Worm (Caenorhabditis elegans) whole organism, L4 larva: ENCODE measurements around the gene F42H10.3.

ENCODE experiments used
- F49E8.2 ChIP-seq: sonication (generic microtip); optimal IDR thresholded peaks from 2 replicates; lab custom pipeline; 2016; ENCODE audit warnings: missing compliant biosample characterization, mild to moderate bottlenecking, missing genetic modification characterization, borderline replicate concordance
- Y105C5A.15 ChIP-seq: fragments of 200-800 bp; sonication (Bioruptor generic); IDR thresholded peaks from 2 replicates; pipeline ENCODE4 v1.3.6; 2022; ENCODE audit warnings: missing genetic modification characterization, missing compliant biosample characterization
- Y75B8A.6 ChIP-seq: fragments of 200-800 bp; sonication (Bioruptor generic); IDR thresholded peaks from 2 replicates; pipeline ENCODE4 v1.3.6; 2022; ENCODE audit warnings: missing genetic modification reagents, missing genetic modification characterization, missing compliant biosample characterization
- aly-2 ChIP-seq: sonication (generic microtip); optimal IDR thresholded peaks from 2 replicates; lab custom pipeline; 2018; ENCODE audit warnings: missing biosample characterization, missing genetic modification characterization
- ama-1 ChIP-seq: fragments of 150-350 bp; optimal IDR thresholded peaks from 2 replicates; lab custom pipeline; 2014; ENCODE audit warnings: inconsistent platforms, mixed read lengths
- ceh-28 ChIP-seq: fragments of 150-350 bp; optimal IDR thresholded peaks from 2 replicates; lab custom pipeline; 2014; ENCODE audit warnings: missing biosample characterization, missing genetic modification reagents, missing genetic modification characterization
- ceh-62 ChIP-seq: sonication (generic microtip); optimal IDR thresholded peaks from 2 replicates; lab custom pipeline; 2017; ENCODE audit warnings: missing biosample characterization, missing genetic modification characterization
- ces-1 ChIP-seq: fragments of 150-350 bp; sonication (generic microtip); optimal IDR thresholded peaks from 4 replicates; lab custom pipeline; 2014; ENCODE audit warnings: missing biosample characterization, missing genetic modification reagents, missing genetic modification characterization
- daf-16 ChIP-seq, 3 experiments: sonication (generic microtip); optimal IDR thresholded peaks; 2 replicates each; lab custom pipeline; 2016 to 2017; ENCODE audit warnings: missing genetic modification characterization in 3 of 3, missing genetic modification reagents in 3 of 3, mild to moderate bottlenecking in 2 of 3, missing compliant biosample characterization in 2 of 3, missing biosample characterization in 1 of 3, moderate library complexity in 1 of 3
- daf-8 ChIP-seq: fragments of 200-800 bp; sonication (Bioruptor generic); IDR thresholded peaks from 2 replicates; pipeline ENCODE4 v1.3.6; 2022; ENCODE audit warnings: missing genetic modification characterization, missing compliant biosample characterization
- dmd-6 ChIP-seq: fragments of 200-800 bp; sonication (Bioruptor generic); IDR thresholded peaks from 2 replicates; pipeline ENCODE4 v1.3.6; 2022; ENCODE audit warnings: missing genetic modification reagents, missing genetic modification characterization, missing compliant biosample characterization
- egl-27 ChIP-seq: sonication (generic microtip); optimal IDR thresholded peaks from 3 replicates; lab custom pipeline; 2017; ENCODE audit warnings: missing biosample characterization, missing genetic modification reagents, missing genetic modification characterization
- egl-43 ChIP-seq: fragments of 200-800 bp; sonication (Bioruptor generic); IDR thresholded peaks from 2 replicates; pipeline ENCODE4 v1.3.6; 2022; ENCODE audit warnings: missing genetic modification reagents, missing genetic modification characterization, missing compliant biosample characterization
- hlh-11 ChIP-seq: fragments of 200-800 bp; sonication (Bioruptor generic); optimal IDR thresholded peaks from 2 replicates; lab custom pipeline; 2018; ENCODE audit warnings: mild to moderate bottlenecking, missing genetic modification characterization, missing compliant biosample characterization
- lim-7 ChIP-seq: fragments of 200-800 bp; sonication (Bioruptor generic); IDR thresholded peaks from 2 replicates; pipeline ENCODE4 v1.3.6; 2022; ENCODE audit warnings: missing genetic modification characterization, missing compliant biosample characterization
- lin-1 ChIP-seq: fragments of 200-800 bp; sonication (Bioruptor generic); IDR thresholded peaks from 2 replicates; pipeline ENCODE4 v1.3.6; 2022; ENCODE audit warnings: missing genetic modification reagents, missing genetic modification characterization, missing compliant biosample characterization
- lin-15B ChIP-seq: fragments of 150-350 bp; sonication (generic microtip); optimal IDR thresholded peaks from 3 replicates; lab custom pipeline; 2014; ENCODE audit warnings: missing biosample characterization, missing genetic modification characterization
- lin-38 ChIP-seq: fragments of 200-800 bp; sonication (Bioruptor generic); IDR thresholded peaks from 2 replicates; pipeline ENCODE4 v1.3.6; 2022; ENCODE audit warnings: missing genetic modification reagents, missing genetic modification characterization, missing compliant biosample characterization
- madf-9 ChIP-seq: fragments of 200-800 bp; sonication (Bioruptor generic); conservative IDR thresholded peaks from 2 replicates; pipeline ENCODE4 v1.3.6; 2022; ENCODE audit warnings: missing genetic modification reagents, missing genetic modification characterization, missing compliant biosample characterization
- mxl-3 ChIP-seq: fragments of 200-800 bp; sonication (Bioruptor generic); optimal IDR thresholded peaks from 2 replicates; lab custom pipeline; 2018; ENCODE audit warnings: mild to moderate bottlenecking, missing genetic modification characterization, missing compliant biosample characterization
- nhr-10 ChIP-seq: fragments of 150-350 bp; optimal IDR thresholded peaks from 2 replicates; lab custom pipeline; 2014; ENCODE audit warnings: missing biosample characterization, missing genetic modification characterization
- nhr-111 ChIP-seq: fragments of 200-800 bp; sonication (Bioruptor generic); optimal IDR thresholded peaks from 2 replicates; lab custom pipeline; 2018; ENCODE audit warnings: mild to moderate bottlenecking, missing genetic modification characterization, missing compliant biosample characterization
- pha-4 ChIP-seq, 2 experiments: fragments of 150-350 bp in 1 of 2; fragments of 200-800 bp in 1 of 2; sonication (Bioruptor generic) in 1 of 2; IDR thresholded peaks in 1 of 2; optimal IDR thresholded peaks in 1 of 2; 2 replicates each; pipeline versions ENCODE4 v1.3.6 to Lab custom; 2014 to 2022; ENCODE audit warnings: missing genetic modification characterization in 2 of 2, missing genetic modification reagents in 2 of 2, missing biosample characterization in 1 of 2, missing compliant biosample characterization in 1 of 2
- sdz-12 ChIP-seq: fragments of 200-800 bp; sonication (Bioruptor generic); optimal IDR thresholded peaks from 2 replicates; lab custom pipeline; 2018; ENCODE audit warnings: mild to moderate bottlenecking, missing genetic modification characterization, missing compliant biosample characterization
- set-16 ChIP-seq: fragments of 200-800 bp; sonication (Bioruptor generic); IDR thresholded peaks from 2 replicates; pipeline ENCODE4 v1.3.6; 2022; ENCODE audit warnings: missing genetic modification reagents, missing genetic modification characterization, missing compliant biosample characterization
- snpc-1.2 ChIP-seq: fragments of 200-800 bp; sonication (Bioruptor generic); IDR thresholded peaks from 2 replicates; pipeline ENCODE4 v1.3.6; 2022; ENCODE audit warnings: missing genetic modification reagents, missing genetic modification characterization, missing compliant biosample characterization
- snpc-4 ChIP-seq: fragments of 150-350 bp; optimal IDR thresholded peaks from 2 replicates; lab custom pipeline; 2014; ENCODE audit warnings: missing biosample characterization, missing genetic modification characterization
- spr-3 ChIP-seq: fragments of 200-800 bp; sonication (Bioruptor generic); optimal IDR thresholded peaks from 2 replicates; lab custom pipeline; 2018; ENCODE audit warnings: mild to moderate bottlenecking, missing genetic modification characterization, missing compliant biosample characterization
- tra-1 ChIP-seq: fragments of 200-800 bp; sonication (Bioruptor generic); IDR thresholded peaks from 2 replicates; pipeline ENCODE4 v1.3.6; 2022; ENCODE audit warnings: missing genetic modification reagents, missing genetic modification characterization, missing compliant biosample characterization
- unc-130 ChIP-seq: sonication (generic microtip); optimal IDR thresholded peaks from 2 replicates; lab custom pipeline; 2016; ENCODE audit warnings: missing genetic modification reagents, missing genetic modification characterization, missing compliant biosample characterization
- unc-39 ChIP-seq: sonication (generic microtip); optimal IDR thresholded peaks from 2 replicates; lab custom pipeline; 2017; ENCODE audit warnings: missing biosample characterization, missing genetic modification characterization
- unc-62 ChIP-seq, 3 experiments: fragments of 150-350 bp in 1 of 3; sonication (generic microtip); optimal IDR thresholded peaks in 2 of 3; peaks in 1 of 3; 1 replicate in 1 of 3; 2 replicates in 2 of 3; lab custom pipeline; 2014 to 2017; ENCODE audit warnings: missing biosample characterization in 3 of 3, missing genetic modification characterization in 3 of 3, missing genetic modification reagents in 3 of 3, missing genotype in 1 of 3
- vab-7 ChIP-seq: fragments of 200-800 bp; sonication (Bioruptor generic); IDR thresholded peaks from 2 replicates; pipeline ENCODE4 v1.3.6; 2022; ENCODE audit warnings: missing genetic modification reagents, missing genetic modification characterization, missing compliant biosample characterization
- zag-1 ChIP-seq: fragments of 150-350 bp; optimal IDR thresholded peaks from 2 replicates; lab custom pipeline; 2014; ENCODE audit warnings: missing biosample characterization, missing genetic modification characterization
- zfp-3 ChIP-seq: fragments of 200-800 bp; sonication (Bioruptor generic); conservative IDR thresholded peaks from 2 replicates; pipeline ENCODE4 v1.3.6; 2022; ENCODE audit warnings: missing genetic modification reagents, missing genetic modification characterization, missing compliant biosample characterization
- zip-2 ChIP-seq: fragments of 150-350 bp; optimal IDR thresholded peaks from 2 replicates; lab custom pipeline; 2014; ENCODE audit warnings: missing biosample characterization, missing genetic modification characterization

The F42H10.3 gene

DNA sequence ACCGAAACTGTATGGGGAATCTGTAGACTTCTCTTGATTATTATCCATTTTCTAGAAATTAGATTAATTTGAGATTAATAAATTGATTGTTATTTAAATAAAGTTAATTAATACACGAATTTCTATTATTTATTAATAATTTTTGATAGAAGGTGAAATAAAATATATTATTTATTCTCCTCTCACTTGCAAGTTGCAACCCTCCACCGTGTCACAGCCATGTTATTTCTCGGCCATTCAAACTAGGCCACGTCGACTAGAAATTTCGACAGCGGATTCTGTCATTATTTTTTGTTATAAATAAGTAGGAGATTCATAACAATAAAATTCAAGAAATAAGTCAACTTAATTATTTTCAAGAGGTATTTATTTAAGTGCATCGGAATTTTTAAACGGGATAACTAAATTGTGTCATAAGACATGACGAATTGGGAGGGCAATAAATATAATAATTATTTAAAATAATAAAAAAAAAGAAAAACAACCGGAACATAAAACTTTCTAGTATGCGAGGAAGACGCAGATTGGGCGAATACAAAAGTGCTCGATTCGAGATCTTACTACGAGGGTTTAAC lies 40.3 kb upstream of the F42H10.3 start, which contains the start of gene ufbp-1 (continued):
- peak; percentile 72 for TF ChIP-seq aly-2 (tag; lab: Kevin White, UChicago)
- TF ChIP-seq egl-27 = no peak
- peak; percentile 49 for TF ChIP-seq mxl-3 (GFP tag; lab: Kevin White, UChicago)
- TF ChIP-seq F49E8.2 (tag; lab: Kevin White, UChicago) = peak; percentile 62
- peak; percentile 58 for TF ChIP-seq unc-130 (GFP tag; lab: Kevin White, UChicago)
- peak; percentile 85; the same call in 1 of the 2 replicates for TF ChIP-seq pha-4 (GFP tag; IDR thresholded peaks at IDR 0.05; lab: Robert Waterston, UW)
- peak; percentile 81 for TF ChIP-seq pha-4 (tag; optimal IDR thresholded peaks at IDR 0.05; lab: Kevin White, UChicago)
- TF ChIP-seq ces-1 (GFP tag; lab: Kevin White, UChicago) = no peak
- TF ChIP-seq ama-1 = peak; percentile 65
- TF ChIP-seq zfp-3 (GFP tag; lab: Robert Waterston, UW) = peak; percentile 96
- no peak for TF ChIP-seq nhr-10 (tag; lab: Kevin White, UChicago)
- TF ChIP-seq unc-39 (tag; lab: Kevin White, UChicago) = no peak
- TF ChIP-seq egl-43 = 0 out of 2 replicates have a peak, but pooled peaks have one; percentile 54
- no peak for TF ChIP-seq zag-1 (tag; lab: Kevin White, UChicago)
- peak; percentile 87 for TF ChIP-seq sdz-12 (GFP tag; lab: Kevin White, UChicago)
- TF ChIP-seq zip-2 (tag; lab: Kevin White, UChicago) = peak; percentile 38
- no peak for TF ChIP-seq snpc-4 (tag; lab: Kevin White, UChicago)
- peak; percentile 57 for TF ChIP-seq spr-3 (GFP tag; lab: Kevin White, UChicago)
- no peak for TF ChIP-seq ceh-62
- peak; percentile 78; the same call in 1 of the 2 replicates for TF ChIP-seq tra-1 (GFP tag; lab: Robert Waterston, UW)
- TF ChIP-seq daf-8 = 0 out of 2 replicates have a peak, but pooled peaks have one; percentile 23
- TF ChIP-seq nhr-111 (GFP tag; lab: Kevin White, UChicago) = peak; percentile 34
- TF ChIP-seq ceh-28 (tag; lab: Kevin White, UChicago) = no peak
- TF ChIP-seq, all 104 proteins: peak for 61

DNA sequence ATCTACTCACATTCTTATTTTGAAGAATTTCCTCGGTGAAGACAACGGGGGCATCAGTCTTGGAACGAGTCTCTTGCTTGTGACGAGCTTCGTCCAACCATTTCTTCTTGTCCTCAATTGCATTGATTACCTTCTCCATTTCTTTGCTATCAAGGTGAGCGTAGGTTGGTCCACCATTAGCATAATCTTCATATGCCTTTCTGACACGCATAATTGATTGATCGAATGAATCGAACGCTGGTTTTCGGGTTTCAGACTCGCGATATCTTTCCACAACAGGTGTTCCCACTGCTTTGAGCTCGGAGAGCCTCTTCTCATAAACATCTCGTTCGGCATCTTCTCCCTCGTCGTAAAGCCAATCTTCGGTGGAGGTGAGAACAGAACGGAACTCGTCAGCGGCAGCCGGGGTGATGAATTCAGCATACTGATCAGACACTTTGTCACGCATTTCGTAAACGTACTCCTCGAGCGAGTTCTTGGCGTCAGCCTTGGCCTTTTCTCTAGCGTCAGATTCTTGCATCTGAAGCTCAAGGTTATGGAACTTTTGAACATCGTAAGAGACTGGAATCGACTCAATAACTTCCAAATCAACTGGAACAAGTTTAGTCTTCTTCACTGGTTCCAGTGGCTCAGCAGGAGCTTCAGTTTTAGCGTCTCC lies 39.4 kb upstream of the F42H10.3 start:
- no peak for TF ChIP-seq egl-43
- TF ChIP-seq lin-38 (GFP tag; lab: Robert Waterston, UW) = peak; percentile 35
- no peak for TF ChIP-seq lin-15B (tag; lab: Kevin White, UChicago)
- TF ChIP-seq Y105C5A.15 (GFP tag; lab: Robert Waterston, UW) = 0 out of 2 replicates have a peak, but pooled peaks have one; percentile 19
- TF ChIP-seq daf-16 (GFP tag; optimal IDR thresholded peaks at IDR 0.05; lab: Kevin White, UChicago) = no peak
- TF ChIP-seq daf-16 (tag; optimal IDR thresholded peaks at IDR 0.05; lab: Kevin White, UChicago) = peak; percentile 18
- peak in 1 of 2 experiments; percentile 82 for TF ChIP-seq unc-62 (GFP tag; optimal IDR thresholded peaks at IDR 0.05 in 1 of 2; lab: Kevin White, UChicago)
- no peak for TF ChIP-seq unc-62 (tag; optimal IDR thresholded peaks at IDR 0.05; lab: Kevin White, UChicago)
- TF ChIP-seq set-16 (GFP tag; lab: Robert Waterston, UW) = peak; percentile 20

DNA sequence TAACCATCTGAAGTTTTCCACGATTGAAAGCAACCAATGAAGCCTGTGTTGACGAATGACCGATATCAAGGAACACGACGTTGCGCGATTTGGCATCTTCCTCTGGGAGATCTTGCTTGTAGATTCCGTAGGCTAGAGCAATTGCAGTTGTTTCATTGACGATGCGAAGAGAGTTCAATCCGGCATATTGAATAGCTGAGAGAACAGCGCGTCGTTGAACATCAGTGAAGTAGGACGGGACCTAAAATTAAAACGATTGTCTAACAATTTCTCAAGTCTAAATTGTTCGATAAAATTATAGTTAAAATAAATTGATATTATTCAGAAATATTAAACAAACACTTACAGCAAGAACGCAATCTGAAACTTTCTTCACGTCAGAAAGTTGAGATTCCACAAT lies 37.9 kb upstream of the F42H10.3 start:
- TF ChIP-seq madf-9 (GFP tag; lab: Robert Waterston, UW) = no peak
- TF ChIP-seq nhr-111 (GFP tag; lab: Kevin White, UChicago) = no peak
- peak; percentile 34; the same call in 1 of the 2 replicates for TF ChIP-seq pha-4 (GFP tag; IDR thresholded peaks at IDR 0.05; lab: Robert Waterston, UW)
- no peak for TF ChIP-seq pha-4 (tag; optimal IDR thresholded peaks at IDR 0.05; lab: Kevin White, UChicago)
- no peak for TF ChIP-seq hlh-11 (tag; lab: Kevin White, UChicago)
- TF ChIP-seq lim-7 (GFP tag; lab: Robert Waterston, UW) = peak; percentile 63
- TF ChIP-seq Y75B8A.6 = no peak
- TF ChIP-seq dmd-6 (GFP tag; lab: Robert Waterston, UW) = peak; percentile 6; the same call in 1 of the 2 replicates
- 0 out of 2 replicates have a peak, but pooled peaks have one; percentile 29 for TF ChIP-seq lin-1 (GFP tag; lab: Robert Waterston, UW)
- TF ChIP-seq vab-7 (GFP tag; lab: Robert Waterston, UW) = no peak
- TF ChIP-seq snpc-1.2 = 0 out of 2 replicates have a peak, but pooled peaks have one; percentile 21
